Worm (Caenorhabditis elegans): ENCODE data around the gene scl-18.

DNA sequence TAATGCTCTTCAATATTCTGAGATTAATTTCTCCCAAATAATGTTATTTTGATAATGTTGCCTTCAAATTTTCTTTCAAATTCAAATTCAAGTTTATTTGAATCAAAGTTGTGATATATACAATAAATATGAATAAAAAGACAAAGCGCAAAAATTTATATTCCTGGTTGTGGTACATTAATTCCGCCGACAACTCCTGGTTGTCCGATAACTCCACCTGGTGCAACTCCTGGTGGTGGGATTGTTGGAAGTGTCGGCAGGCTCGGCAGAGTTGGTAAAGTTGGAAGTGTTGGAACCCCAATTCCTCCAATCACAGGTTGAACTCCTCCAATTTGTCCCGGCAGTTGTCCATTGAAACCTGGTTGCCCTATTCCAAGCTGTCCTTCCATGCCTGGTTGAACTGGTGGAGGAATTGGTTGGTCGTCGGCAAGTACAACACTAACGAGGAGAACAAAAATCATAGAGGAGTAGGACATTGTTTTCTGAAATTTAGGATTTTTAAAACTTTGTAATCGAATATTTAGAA lies 16.1 kb downstream of the scl-18 start, which contains the start of gene K01A6.7:
- TF ChIP-seq mdl-1 (tag; optimal IDR thresholded peaks at IDR 0.05): no peak
- TF ChIP-seq sem-4 (tag; optimal IDR thresholded peaks at IDR 0.05): no peak
- no peak for TF ChIP-seq C34F6.9 (tag; optimal IDR thresholded peaks at IDR 0.05)
- no peak for TF ChIP-seq ztf-11 (tag; optimal IDR thresholded peaks at IDR 0.05)
- no peak for TF ChIP-seq nhr-237 (tag; optimal IDR thresholded peaks at IDR 0.05)
- no peak for TF ChIP-seq aly-2 (tag; optimal IDR thresholded peaks at IDR 0.05)
- no peak for TF ChIP-seq snpc-4 (tag; optimal IDR thresholded peaks at IDR 0.05)
- TF ChIP-seq R02D3.7 (tag; optimal IDR thresholded peaks at IDR 0.05): no peak
- TF ChIP-seq lsy-2 (tag; optimal IDR thresholded peaks at IDR 0.05): no peak
- TF ChIP-seq mab-5 (tag; optimal IDR thresholded peaks at IDR 0.05): no peak
- no peak for TF ChIP-seq nhr-77 (tag; optimal IDR thresholded peaks at IDR 0.05)
- no peak for TF ChIP-seq ama-1 (optimal IDR thresholded peaks at IDR 0.05)
- no peak for TF ChIP-seq ceh-82 (tag; optimal IDR thresholded peaks at IDR 0.05)
- TF ChIP-seq unc-55 (GFP tag; optimal IDR thresholded peaks at IDR 0.05): no peak
